Fruit fly (Drosophila melanogaster) whole organism, embryonic: ENCODE results near the gene MED14.

Experiments used
- Atf3 ChIP-seq: fragments of 200-800 bp; sonication (Bioruptor generic); optimal IDR thresholded peaks from 3 replicates; lab custom pipeline; 2016; ENCODE audit warnings: missing biosample characterization, missing genetic modification characterization
- B-H2 ChIP-seq: fragments of 200-800 bp; sonication (Bioruptor generic); optimal IDR thresholded peaks from 2 replicates; lab custom pipeline; 2018; ENCODE audit warnings: missing biosample characterization, mild to moderate bottlenecking, missing genetic modification characterization
- BtbVII ChIP-seq: fragments of 200-800 bp; sonication (Bioruptor generic); optimal IDR thresholded peaks from 3 replicates; lab custom pipeline; 2017; ENCODE audit warnings: missing biosample characterization, mild to moderate bottlenecking, missing genetic modification characterization
- CG10209 ChIP-seq: fragments of 200-800 bp; sonication (Bioruptor generic); optimal IDR thresholded peaks from 3 replicates; lab custom pipeline; 2017; ENCODE audit warnings: missing biosample characterization, mild to moderate bottlenecking, missing genetic modification characterization, missing genetic modification reagents
- CG11247 ChIP-seq: fragments of 200-800 bp; sonication (Bioruptor generic); IDR thresholded peaks from 2 replicates; pipeline ENCODE4 v1.3.6; 2022; ENCODE audit warnings: missing biosample characterization, missing genetic modification characterization
- CG12744 ChIP-seq: fragments of 200-800 bp; sonication (Bioruptor generic); optimal IDR thresholded peaks from 2 replicates; lab custom pipeline; 2016; ENCODE audit warnings: missing biosample characterization, missing genetic modification characterization
- CG13287 ChIP-seq: fragments of 200-800 bp; sonication (Bioruptor generic); IDR thresholded peaks from 2 replicates; pipeline ENCODE4 v1.3.6; 2022; ENCODE audit warnings: missing biosample characterization, missing genetic modification characterization; ENCODE audit not compliant: partially characterized antibody
- CG14014 ChIP-seq: fragments of 200-800 bp; sonication (Bioruptor generic); IDR thresholded peaks from 2 replicates; pipeline ENCODE4 v1.3.6; 2022; ENCODE audit warnings: missing biosample characterization, missing genetic modification characterization
- CG16815 ChIP-seq: fragments of 200-800 bp; sonication (Bioruptor generic); optimal IDR thresholded peaks from 3 replicates; lab custom pipeline; 2017; ENCODE audit warnings: missing biosample characterization, mild to moderate bottlenecking, missing genetic modification characterization
- CG16863 ChIP-seq: fragments of 200-800 bp; sonication (Bioruptor generic); optimal IDR thresholded peaks from 3 replicates; lab custom pipeline; 2016; ENCODE audit warnings: missing biosample characterization, missing genetic modification characterization
- CG17912 ChIP-seq: fragments of 200-800 bp; sonication (Bioruptor generic); optimal IDR thresholded peaks from 2 replicates; lab custom pipeline; 2018; ENCODE audit warnings: missing biosample characterization, mild to moderate bottlenecking, missing genetic modification characterization
- CG30403 ChIP-seq: fragments of 200-800 bp; sonication (Bioruptor generic); optimal IDR thresholded peaks from 3 replicates; lab custom pipeline; 2016; ENCODE audit warnings: missing biosample characterization, missing genetic modification characterization
- CG32532 ChIP-seq: fragments of 200-800 bp; sonication (Bioruptor generic); IDR thresholded peaks from 2 replicates; pipeline ENCODE4 v1.3.6; 2022; ENCODE audit warnings: missing biosample characterization, missing genetic modification characterization
- CG42726 ChIP-seq: fragments of 200-800 bp; sonication (Bioruptor generic); IDR thresholded peaks from 2 replicates; pipeline ENCODE4 v1.3.6; 2022; ENCODE audit warnings: missing biosample characterization, missing genetic modification characterization; ENCODE audit not compliant: partially characterized antibody
- CG4282 ChIP-seq: fragments of 200-800 bp; sonication (Bioruptor generic); optimal IDR thresholded peaks from 2 replicates; lab custom pipeline; 2016; ENCODE audit warnings: missing biosample characterization, missing genetic modification characterization
- CG6254 ChIP-seq: fragments of 200-800 bp; sonication (Bioruptor generic); optimal IDR thresholded peaks from 3 replicates; lab custom pipeline; 2017; ENCODE audit warnings: mild to moderate bottlenecking, missing biosample characterization, missing genetic modification reagents, missing genetic modification characterization
- CG7556 ChIP-seq: fragments of 200-800 bp; sonication (Bioruptor generic); optimal IDR thresholded peaks from 2 replicates; lab custom pipeline; 2017; ENCODE audit warnings: missing biosample characterization, mild to moderate bottlenecking, missing genetic modification characterization
- CG7745 ChIP-seq: fragments of 200-800 bp; sonication (Bioruptor generic); optimal IDR thresholded peaks from 2 replicates; lab custom pipeline; 2018; ENCODE audit warnings: missing biosample characterization, mild to moderate bottlenecking, missing genetic modification characterization, moderate library complexity
- CG8089 ChIP-seq: fragments of 200-800 bp; sonication (Bioruptor generic); optimal IDR thresholded peaks from 3 replicates; lab custom pipeline; 2016; ENCODE audit warnings: missing biosample characterization, missing genetic modification characterization
- CG9876 ChIP-seq: fragments of 200-800 bp; sonication (Bioruptor generic); optimal IDR thresholded peaks from 2 replicates; lab custom pipeline; 2016; ENCODE audit warnings: missing biosample characterization, missing genetic modification characterization
- Dad ChIP-seq: fragments of 200-800 bp; sonication (Bioruptor generic); optimal IDR thresholded peaks from 3 replicates; lab custom pipeline; 2016; ENCODE audit warnings: missing biosample characterization, missing genetic modification characterization
- Dip3 ChIP-seq: fragments of 200-800 bp; sonication (Bioruptor generic); optimal IDR thresholded peaks from 3 replicates; lab custom pipeline; 2016; ENCODE audit warnings: missing biosample characterization, missing genetic modification characterization
- ERR ChIP-seq: fragments of 200-800 bp; sonication (Bioruptor generic); optimal IDR thresholded peaks from 2 replicates; lab custom pipeline; 2016; ENCODE audit warnings: missing biosample characterization, missing genetic modification characterization
- Fer1 ChIP-seq: fragments of 200-800 bp; sonication (Bioruptor generic); optimal IDR thresholded peaks from 2 replicates; lab custom pipeline; 2017; ENCODE audit warnings: missing biosample characterization, mild to moderate bottlenecking, missing genetic modification characterization
- HLH4C ChIP-seq: fragments of 200-800 bp; sonication (Bioruptor generic); IDR thresholded peaks from 3 replicates; pipeline ENCODE4 v1.3.6; 2022; ENCODE audit warnings: missing biosample characterization, missing genetic modification characterization; ENCODE audit not compliant: partially characterized antibody
- Hsf ChIP-seq: fragments of 200-800 bp; sonication (Bioruptor generic); optimal IDR thresholded peaks from 3 replicates; lab custom pipeline; 2016; ENCODE audit warnings: missing biosample characterization, missing genetic modification characterization
- NK7.1 ChIP-seq: fragments of 200-800 bp; sonication (Bioruptor generic); optimal IDR thresholded peaks from 3 replicates; lab custom pipeline; 2016; ENCODE audit warnings: missing biosample characterization, missing genetic modification characterization
- PHDP ChIP-seq: fragments of 200-800 bp; sonication (Bioruptor generic); optimal IDR thresholded peaks from 3 replicates; lab custom pipeline; 2018; ENCODE audit warnings: missing biosample characterization, mild to moderate bottlenecking, missing genetic modification characterization, moderate library complexity
- Rx ChIP-seq: fragments of 200-800 bp; sonication (Bioruptor generic); IDR thresholded peaks from 2 replicates; pipeline ENCODE4 v1.3.6; 2022; ENCODE audit warnings: missing biosample characterization, missing genetic modification characterization
- TFAM ChIP-seq: fragments of 200-800 bp; sonication (Bioruptor generic); optimal IDR thresholded peaks from 2 replicates; lab custom pipeline; 2017; ENCODE audit warnings: missing biosample characterization, missing genetic modification characterization, inconsistent platforms
- ab ChIP-seq: fragments of 200-800 bp; sonication (Bioruptor generic); optimal IDR thresholded peaks from 2 replicates; lab custom pipeline; 2016; ENCODE audit warnings: missing biosample characterization, missing genetic modification characterization
- amos ChIP-seq: fragments of 200-800 bp; sonication (Bioruptor generic); IDR thresholded peaks from 2 replicates; pipeline ENCODE4 v1.3.6; 2022; ENCODE audit warnings: missing biosample characterization, missing genetic modification characterization; ENCODE audit not compliant: partially characterized antibody
- az2 ChIP-seq: fragments of 200-800 bp; sonication (Bioruptor generic); optimal IDR thresholded peaks from 3 replicates; lab custom pipeline; 2016; ENCODE audit warnings: missing biosample characterization, missing genetic modification characterization
- bsh ChIP-seq, 2 experiments: fragments of 200-800 bp; sonication (Bioruptor generic); optimal IDR thresholded peaks; 2 replicates each; lab custom pipeline; 2017 to 2018; ENCODE audit warnings: mild to moderate bottlenecking in 2 of 2, missing biosample characterization in 2 of 2, missing genetic modification characterization in 2 of 2, moderate library complexity in 1 of 2
- emc ChIP-seq: fragments of 200-800 bp; sonication (Bioruptor generic); optimal IDR thresholded peaks from 2 replicates; lab custom pipeline; 2016; ENCODE audit warnings: missing biosample characterization, missing genetic modification characterization
- fd96Cb ChIP-seq: fragments of 200-800 bp; sonication (Bioruptor generic); optimal IDR thresholded peaks from 2 replicates; lab custom pipeline; 2018; ENCODE audit warnings: missing biosample characterization, mild to moderate bottlenecking, missing genetic modification characterization, moderate library complexity
- nerfin-2 ChIP-seq: fragments of 200-800 bp; sonication (Bioruptor generic); IDR thresholded peaks from 2 replicates; pipeline ENCODE4 v1.3.6; 2022; ENCODE audit warnings: missing biosample characterization, missing genetic modification characterization; ENCODE audit not compliant: partially characterized antibody
- pan ChIP-seq, 4 experiments: fragments of >200 bp in 3 of 4; fragments of 200-800 bp in 1 of 4; sonication (Bioruptor generic) in 1 of 4; optimal IDR thresholded peaks in 3 of 4; IDR thresholded peaks in 1 of 4; 2 replicates each; pipeline versions ENCODE4 v1.3.6 to Lab custom; 2017 to 2022; ENCODE audit warnings: missing biosample characterization in 2 of 4, missing genetic modification characterization in 2 of 4, mixed read lengths in 1 of 4
- pfk ChIP-seq: fragments of 200-800 bp; sonication (Bioruptor generic); optimal IDR thresholded peaks from 2 replicates; lab custom pipeline; 2018; ENCODE audit warnings: missing biosample characterization, mild to moderate bottlenecking, missing genetic modification characterization, moderate library complexity
- prd ChIP-seq, 3 experiments: fragments of >200 bp in 2 of 3; fragments of 200-800 bp in 1 of 3; sonication (Bioruptor generic) in 1 of 3; optimal IDR thresholded peaks in 2 of 3; IDR thresholded peaks in 1 of 3; 2 replicates in 2 of 3; 3 replicates in 1 of 3; pipeline versions ENCODE4 v1.3.6 to Lab custom; 2017 to 2022; ENCODE audit warnings: missing biosample characterization in 1 of 3, missing genetic modification characterization in 1 of 3
- sc ChIP-seq, 3 experiments: fragments of >200 bp in 2 of 3; fragments of 200-800 bp in 1 of 3; sonication (Bioruptor generic) in 1 of 3; optimal IDR thresholded peaks; 2 replicates in 2 of 3; 3 replicates in 1 of 3; lab custom pipeline; 2017; ENCODE audit warnings: mild to moderate bottlenecking in 1 of 3, missing biosample characterization in 1 of 3, missing genetic modification characterization in 1 of 3, missing genetic modification reagents in 1 of 3
- schlank ChIP-seq: fragments of 200-800 bp; sonication (Bioruptor generic); optimal IDR thresholded peaks from 2 replicates; lab custom pipeline; 2018; ENCODE audit warnings: missing biosample characterization, mild to moderate bottlenecking, missing genetic modification characterization
- seq ChIP-seq: fragments of 200-800 bp; sonication (Bioruptor generic); IDR thresholded peaks from 2 replicates; pipeline ENCODE4 v1.3.6; 2022; ENCODE audit warnings: missing biosample characterization, missing genetic modification characterization
- slou ChIP-seq: fragments of 200-800 bp; sonication (Bioruptor generic); optimal IDR thresholded peaks from 3 replicates; lab custom pipeline; 2016; ENCODE audit warnings: missing biosample characterization, missing genetic modification characterization
- tap ChIP-seq: fragments of 200-800 bp; optimal IDR thresholded peaks from 3 replicates; lab custom pipeline; 2019; ENCODE audit warnings: missing biosample characterization, mild to moderate bottlenecking, missing genetic modification characterization, moderate library complexity
- tll ChIP-seq, 2 experiments: fragments of 200-800 bp in 1 of 2; fragments of >200 bp in 1 of 2; sonication (Bioruptor generic) in 1 of 2; optimal IDR thresholded peaks; 2 replicates each; lab custom pipeline; 2017 to 2019; ENCODE audit warnings: missing biosample characterization in 2 of 2, missing genetic modification characterization in 2 of 2, mild to moderate bottlenecking in 1 of 2, moderate library complexity in 1 of 2
- vfl ChIP-seq: fragments of 200-800 bp; sonication (Bioruptor generic); optimal IDR thresholded peaks from 2 replicates; lab custom pipeline; 2016; ENCODE audit warnings: missing biosample characterization, missing genetic modification characterization
- wor ChIP-seq: fragments of 200-800 bp; sonication (Bioruptor generic); IDR thresholded peaks from 2 replicates; pipeline ENCODE4 v1.3.6; 2022; ENCODE audit warnings: missing biosample characterization, missing genetic modification characterization

MED14 gene

DNA sequence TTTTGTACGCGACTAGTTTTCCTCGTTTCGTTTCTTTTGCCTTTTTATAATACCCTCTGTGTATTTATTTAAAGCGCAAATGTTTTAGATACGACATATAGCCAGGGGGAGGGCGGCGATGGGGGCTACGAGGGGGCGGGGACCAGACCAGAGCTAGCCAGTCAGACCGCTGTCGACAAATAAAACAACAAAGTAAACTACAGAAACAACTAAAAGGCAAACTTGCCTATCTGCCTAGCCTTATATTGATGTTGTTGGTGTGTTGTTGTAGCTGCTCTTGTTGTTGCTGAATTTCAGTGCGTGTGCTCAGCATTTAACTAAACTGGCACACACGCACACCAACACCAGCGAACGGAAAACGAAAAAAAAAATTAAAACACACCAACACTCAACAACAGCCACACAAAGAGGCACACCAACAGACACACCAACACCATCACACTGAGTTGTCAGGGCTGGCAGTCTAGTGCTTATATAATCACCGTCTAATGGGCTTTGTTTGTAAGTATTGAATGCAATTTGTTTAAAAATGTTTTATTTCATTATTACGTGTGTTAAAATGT, 36.4 kb downstream of the MED14 start (continued):
- TF ChIP-seq Dad (GFP tag; lab: Kevin White, UChicago) (no peak), NK7.1 (no peak), bsh (GFP tag; optimal IDR thresholded peaks at IDR 0.05; lab: Kevin White, UChicago) (no peak), B-H2 (GFP tag; lab: Kevin White, UChicago) (peak; percentile 59), az2 (GFP tag; lab: Kevin White, UChicago) (no peak), TFAM (no peak), schlank (tag; lab: Kevin White, UChicago) (peak; percentile 10), slou (GFP tag; lab: Kevin White, UChicago) (no peak), Fer1 (GFP tag; lab: Kevin White, UChicago) (peak; percentile 34), sc (optimal IDR thresholded peaks at IDR 0.05; lab: Kevin White, UChicago) (no peak), sc (GFP tag; optimal IDR thresholded peaks at IDR 0.05; lab: Kevin White, UChicago) (no peak), tll (GFP tag; optimal IDR thresholded peaks at IDR 0.05; lab: Kevin White, UChicago) (no peak), CG7556 (no peak), wor (GFP tag; lab: Robert Waterston, UW) (no peak), amos (GFP tag; lab: Robert Waterston, UW) (no peak), vfl (no peak), fd96Cb (no peak), CG16815 (GFP tag; lab: Kevin White, UChicago) (no peak), Rx (GFP tag; lab: Robert Waterston, UW) (no peak), CG9876 (no peak), ab (GFP tag; lab: Kevin White, UChicago) (no peak), CG8089 (no peak), prd (optimal IDR thresholded peaks at IDR 0.05; lab: Kevin White, UChicago) (no peak), prd (GFP tag; IDR thresholded peaks at IDR 0.05; lab: Robert Waterston, UW) (no peak), CG13287 (no peak; the same call in 1 of the 2 replicates), CG6254 (GFP tag; lab: Kevin White, UChicago) (no peak), CG14014 (GFP tag; lab: Robert Waterston, UW) (no peak), pan (optimal IDR thresholded peaks at IDR 0.05; lab: Kevin White, UChicago) (no peak), pan (GFP tag; optimal IDR thresholded peaks at IDR 0.05 in 1 of 2, IDR thresholded peaks at IDR 0.05 in 1 of 2) (no peak), pfk (peak; percentile 11), ERR (no peak), HLH4C (no peak), Hsf (GFP tag; lab: Kevin White, UChicago) (no peak), seq (GFP tag; lab: Robert Waterston, UW) (peak; percentile 40; the same call in 1 of the 2 replicates), CG10209 (GFP tag; lab: Kevin White, UChicago) (no peak), CG16863 (GFP tag; lab: Kevin White, UChicago) (no peak), Atf3 (GFP tag; lab: Kevin White, UChicago) (no peak), nerfin-2 (GFP tag; lab: Robert Waterston, UW) (no peak), PHDP (tag; lab: Kevin White, UChicago) (no peak), emc (GFP tag; lab: Kevin White, UChicago) (no peak), CG12744 (GFP tag; lab: Kevin White, UChicago) (no peak), Dip3 (GFP tag; lab: Kevin White, UChicago) (no peak), CG32532 (GFP tag; lab: Robert Waterston, UW) (0 out of 2 replicates have a peak, but pooled peaks have one; percentile 14), CG17912 (GFP tag; lab: Kevin White, UChicago) (no peak), CG30403 (GFP tag; lab: Kevin White, UChicago) (no peak), CG7745 (no peak), CG42726 (GFP tag; lab: Robert Waterston, UW) (no peak), tap (tag; lab: Kevin White, UChicago) (no peak), CG11247 (GFP tag; lab: Robert Waterston, UW) (no peak), CG4282 (GFP tag; lab: Kevin White, UChicago) (no peak), BtbVII (GFP tag; lab: Kevin White, UChicago) (no peak)
